Worm (Caenorhabditis elegans): ENCODE data around the gene clec-41.

Gene clec-41

ce11 chrV:13130439-13130840 is 7.5 kb downstream of the clec-41 start (continued):
- TF ChIP-seq gei-17 (GFP tag; optimal IDR thresholded peaks at IDR 0.05) (no peak), nhr-90 (tag; optimal IDR thresholded peaks at IDR 0.05) (peak; percentile 40), lin-40 (tag; optimal IDR thresholded peaks at IDR 0.05) (peak; percentile 38), B0336.3 (GFP tag; IDR thresholded peaks at IDR 0.05) (peak; percentile 80), zfh-2 (GFP tag; conservative IDR thresholded peaks at IDR 0.05) (peak; percentile 96), hmg-1.2 (GFP tag; IDR thresholded peaks at IDR 0.05) (peak; percentile 49; the same call in 1 of the 2 replicates), K12H6.12 (tag; optimal IDR thresholded peaks at IDR 0.05) (peak; percentile 80), C06A6.2 (GFP tag; conservative IDR thresholded peaks at IDR 0.05) (0 out of 2 replicates have a peak, but pooled peaks have one; percentile 44), nfya-1 (tag; optimal IDR thresholded peaks at IDR 0.05; ENCODE audit: borderline replicate concordance, insufficient read depth) (no peak), ekl-4 (GFP tag; IDR thresholded peaks at IDR 0.05) (no peak; the same call in 1 of the 2 replicates), K11D2.4 (GFP tag; IDR thresholded peaks at IDR 0.05) (peak; percentile 38; the same call in 1 of the 2 replicates), let-607 (tag; optimal IDR thresholded peaks at IDR 0.05) (peak; percentile 69 to 86), Y56A3A.18 (GFP tag; IDR thresholded peaks at IDR 0.05) (0 out of 2 replicates have a peak, but pooled peaks have one; percentile 38), nhr-80 (tag; optimal IDR thresholded peaks at IDR 0.05) (peak; percentile 99), lin-54 (GFP tag; optimal IDR thresholded peaks at IDR 0.05) (peak; percentile 38), dox-1 (GFP tag; IDR thresholded peaks at IDR 0.05) (peak; percentile 81), F22D6.2 (tag; optimal IDR thresholded peaks at IDR 0.05) (peak; percentile 19), rec-8 (tag; optimal IDR thresholded peaks at IDR 0.05) (no peak)

DNA sequence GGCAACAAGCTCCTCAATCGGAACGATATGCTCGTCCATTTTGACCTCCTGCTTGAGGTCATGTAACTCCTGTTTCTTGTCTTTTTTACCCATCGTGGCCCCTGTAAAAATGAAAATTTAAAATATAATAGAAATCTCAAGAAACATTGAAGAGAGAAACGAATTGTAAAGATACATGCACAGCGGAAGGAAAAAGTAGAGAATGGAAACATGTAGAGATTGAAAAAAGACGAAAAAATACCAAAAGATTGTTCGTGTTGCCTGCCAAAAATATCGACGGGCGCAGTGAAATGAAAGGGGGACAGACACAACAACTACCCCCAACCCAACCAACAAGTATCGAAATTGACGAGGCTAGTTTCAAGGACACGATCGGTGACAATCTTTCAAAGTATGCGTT is 8.0 kb downstream of the clec-41 start, which contains the start of gene eat-6:
Gene eat-6, minus strand, starts transcription at position 101 of the 400 bp plus-strand sequence.
- no peak for TF ChIP-seq F22D6.2 (tag; optimal IDR thresholded peaks at IDR 0.05)

ce11 chrV:13125942-13126341 is 12.0 kb downstream of the clec-41 start:
- peak; percentile 56; the same call in 1 of the 2 replicates for TF ChIP-seq nfyb-1 (GFP tag; IDR thresholded peaks at IDR 0.05)
- 0 out of 2 replicates have a peak, but pooled peaks have one; percentile 32 for TF ChIP-seq Y56A3A.18 (GFP tag; IDR thresholded peaks at IDR 0.05)

- TF ChIP-seq ama-1 (optimal IDR thresholded peaks at IDR 0.05) (no peak), ama-1 (GFP tag; optimal IDR thresholded peaks at IDR 0.05) (no peak), nfyb-1 (GFP tag; IDR thresholded peaks at IDR 0.05) (no peak), lsl-1 (GFP tag; optimal IDR thresholded peaks at IDR 0.05) (no peak), T07F8.4 (tag; optimal IDR thresholded peaks at IDR 0.05) (no peak), nfya-1 (tag; optimal IDR thresholded peaks at IDR 0.05; ENCODE audit: borderline replicate concordance, insufficient read depth) (no peak), atf-7 (tag; optimal IDR thresholded peaks at IDR 0.05) (no peak), chd-7 (tag; optimal IDR thresholded peaks at IDR 0.05) (no peak), mxl-1 (tag; optimal IDR thresholded peaks at IDR 0.05) (no peak), lir-1 (GFP tag; conservative IDR thresholded peaks at IDR 0.05) (no peak), F52B5.7 (tag; optimal IDR thresholded peaks at IDR 0.05) (no peak), lag-1 (GFP tag; IDR thresholded peaks at IDR 0.05) (no peak), die-1 (tag; optimal IDR thresholded peaks at IDR 0.05) (no peak), bed-2 (GFP tag; IDR thresholded peaks at IDR 0.05) (no peak), madf-10 (tag; optimal IDR thresholded peaks at IDR 0.05) (no peak), egl-44 (GFP tag; IDR thresholded peaks at IDR 0.05) (no peak), F10E7.11 (tag; optimal IDR thresholded peaks at IDR 0.05) (no peak), F37B4.10 (GFP tag; IDR thresholded peaks at IDR 0.05) (no peak), dpl-1 (GFP tag; optimal IDR thresholded peaks at IDR 0.05) (no peak), mcd-1 (GFP tag; IDR thresholded peaks at IDR 0.05) (no peak), lin-40 (tag; optimal IDR thresholded peaks at IDR 0.05) (no peak)
Measured at ce11 chrV:13121266-13121665, 16.6 kb downstream of the clec-41 start.

All from whole organism, young adult.